Fruit fly (Drosophila melanogaster) whole organism, prepupa: ENCODE measurements around the gene Cypl.

Source experiments
- Blimp-1 ChIP-seq: fragments of 200-800 bp; sonication (Bioruptor generic); optimal IDR thresholded peaks from 3 replicates; lab custom pipeline; 2017; ENCODE audit warnings: missing biosample characterization, missing genetic modification characterization, mild to moderate bottlenecking, moderate library complexity, missing genetic modification reagents
- CG10631 ChIP-seq: fragments of 200-800 bp; sonication (Bioruptor generic); optimal IDR thresholded peaks from 2 replicates; lab custom pipeline; 2016; ENCODE audit warnings: missing biosample characterization, missing genetic modification characterization
- CG10669 ChIP-seq: fragments of 200-800 bp; sonication (Bioruptor generic); optimal IDR thresholded peaks from 3 replicates; lab custom pipeline; 2018; ENCODE audit warnings: missing biosample characterization, mild to moderate bottlenecking, missing genetic modification characterization, moderate library complexity
- CG11294 ChIP-seq: fragments of 200-800 bp; sonication (Bioruptor generic); IDR thresholded peaks from 2 replicates; pipeline ENCODE4 v1.3.6; 2022; ENCODE audit warnings: missing biosample characterization, missing genetic modification characterization
- CG11762 ChIP-seq: fragments of 200-800 bp; sonication (Bioruptor generic); optimal IDR thresholded peaks from 3 replicates; lab custom pipeline; 2016; ENCODE audit warnings: missing biosample characterization, missing genetic modification characterization; ENCODE audit not compliant: insufficient read depth
- CG15336 ChIP-seq: fragments of 200-800 bp; sonication (Bioruptor generic); IDR thresholded peaks from 2 replicates; pipeline ENCODE4 v1.3.6; 2022; ENCODE audit warnings: missing biosample characterization, missing genetic modification characterization
- CG16779 ChIP-seq: fragments of 200-800 bp; sonication (Bioruptor generic); optimal IDR thresholded peaks from 3 replicates; lab custom pipeline; 2017; ENCODE audit warnings: missing biosample characterization, mild to moderate bottlenecking, missing genetic modification characterization
- CG32006 ChIP-seq: fragments of 200-800 bp; sonication (Bioruptor generic); optimal IDR thresholded peaks from 3 replicates; lab custom pipeline; 2017; ENCODE audit warnings: missing biosample characterization, mild to moderate bottlenecking, missing genetic modification characterization
- CG34406 ChIP-seq: fragments of 200-800 bp; sonication (Bioruptor generic); optimal IDR thresholded peaks from 3 replicates; lab custom pipeline; 2016; ENCODE audit warnings: missing biosample characterization, missing genetic modification characterization
- CG3919 ChIP-seq: fragments of 200-800 bp; sonication (Bioruptor generic); optimal IDR thresholded peaks from 3 replicates; lab custom pipeline; 2016; ENCODE audit warnings: missing biosample characterization, missing genetic modification characterization
- CG4318 ChIP-seq: fragments of 200-800 bp; sonication (Bioruptor generic); optimal IDR thresholded peaks from 3 replicates; lab custom pipeline; 2017; ENCODE audit warnings: missing biosample characterization, mild to moderate bottlenecking, missing genetic modification characterization
- CG6163 ChIP-seq: fragments of 200-800 bp; sonication (Bioruptor generic); IDR thresholded peaks from 3 replicates; pipeline ENCODE4 v1.3.6; 2022; ENCODE audit warnings: missing biosample characterization, missing genetic modification characterization
- CG6276 ChIP-seq: fragments of 200-800 bp; sonication (Bioruptor generic); optimal IDR thresholded peaks from 2 replicates; lab custom pipeline; 2017; ENCODE audit warnings: missing biosample characterization, mild to moderate bottlenecking, missing genetic modification characterization
- CG6792 ChIP-seq: fragments of 200-800 bp; sonication (Bioruptor generic); optimal IDR thresholded peaks from 3 replicates; lab custom pipeline; 2016; ENCODE audit warnings: missing biosample characterization, missing genetic modification characterization
- CG6808 ChIP-seq: fragments of 200-800 bp; sonication (Bioruptor generic); optimal IDR thresholded peaks from 3 replicates; lab custom pipeline; 2017; ENCODE audit warnings: missing biosample characterization, missing genetic modification characterization, mild to moderate bottlenecking, moderate library complexity, missing genetic modification reagents
- CG8119 ChIP-seq: fragments of 200-800 bp; sonication (Bioruptor generic); IDR thresholded peaks from 3 replicates; pipeline ENCODE4 v1.3.6; 2022; ENCODE audit warnings: missing biosample characterization, missing genetic modification characterization
- CG8319 ChIP-seq: fragments of 200-800 bp; sonication (Bioruptor generic); optimal IDR thresholded peaks from 3 replicates; lab custom pipeline; 2016; ENCODE audit warnings: missing biosample characterization, missing genetic modification characterization
- Eip75B ChIP-seq: fragments of 200-800 bp; sonication (Bioruptor generic); optimal IDR thresholded peaks from 3 replicates; lab custom pipeline; 2016; ENCODE audit warnings: missing biosample characterization, missing genetic modification characterization
- Eip93F ChIP-seq: fragments of 200-800 bp; sonication (Bioruptor generic); optimal IDR thresholded peaks from 2 replicates; lab custom pipeline; 2016; ENCODE audit warnings: missing biosample characterization, mild to moderate bottlenecking, missing genetic modification characterization
- Gug ChIP-seq: fragments of 200-800 bp; sonication (Bioruptor generic); IDR thresholded peaks from 2 replicates; pipeline ENCODE4 v1.3.6; 2022; ENCODE audit warnings: missing biosample characterization, missing genetic modification characterization
- Hr39 ChIP-seq: fragments of 200-800 bp; sonication (Bioruptor generic); optimal IDR thresholded peaks from 2 replicates; lab custom pipeline; 2016; ENCODE audit warnings: missing biosample characterization, missing genetic modification characterization
- Hr4 ChIP-seq: fragments of 200-800 bp; sonication (Bioruptor generic); optimal IDR thresholded peaks from 3 replicates; lab custom pipeline; 2016; ENCODE audit warnings: missing biosample characterization, missing genetic modification characterization
- OdsH ChIP-seq: fragments of 200-800 bp; sonication (Bioruptor generic); optimal IDR thresholded peaks from 3 replicates; lab custom pipeline; 2016; ENCODE audit warnings: missing biosample characterization, missing genetic modification characterization
- Smox ChIP-seq: fragments of 200-800 bp; sonication (Bioruptor generic); optimal IDR thresholded peaks from 3 replicates; lab custom pipeline; 2016; ENCODE audit warnings: missing biosample characterization, missing genetic modification characterization
- Sox102F ChIP-seq: fragments of 200-800 bp; sonication (Bioruptor generic); optimal IDR thresholded peaks from 2 replicates; lab custom pipeline; 2016; ENCODE audit warnings: missing biosample characterization, mild to moderate bottlenecking, missing genetic modification characterization
- Sox14 ChIP-seq: fragments of 200-800 bp; sonication (Bioruptor generic); optimal IDR thresholded peaks from 3 replicates; lab custom pipeline; 2016; ENCODE audit warnings: missing biosample characterization, missing genetic modification characterization
- Sox15 ChIP-seq: fragments of 200-800 bp; sonication (Bioruptor generic); optimal IDR thresholded peaks from 3 replicates; lab custom pipeline; 2016; ENCODE audit warnings: missing biosample characterization, missing genetic modification characterization
- achi ChIP-seq: fragments of 200-800 bp; sonication (Bioruptor generic); optimal IDR thresholded peaks from 3 replicates; lab custom pipeline; 2016; ENCODE audit warnings: missing biosample characterization, missing genetic modification characterization
- acj6 ChIP-seq: fragments of 200-800 bp; sonication (Bioruptor generic); optimal IDR thresholded peaks from 3 replicates; lab custom pipeline; 2016; ENCODE audit warnings: missing biosample characterization, missing genetic modification characterization
- dac ChIP-seq: fragments of 200-800 bp; sonication (Bioruptor generic); optimal IDR thresholded peaks from 2 replicates; lab custom pipeline; 2017; ENCODE audit warnings: missing biosample characterization, mild to moderate bottlenecking, missing genetic modification characterization
- dsx ChIP-seq: fragments of 200-800 bp; optimal IDR thresholded peaks from 3 replicates; lab custom pipeline; 2019; ENCODE audit warnings: missing biosample characterization, mild to moderate bottlenecking, missing genetic modification characterization, moderate library complexity; ENCODE audit not compliant: poor library complexity, severe bottlenecking
- eg ChIP-seq: fragments of 200-800 bp; sonication (Bioruptor generic); IDR thresholded peaks from 3 replicates; pipeline ENCODE4 v1.3.6; 2022; ENCODE audit warnings: missing biosample characterization, missing genetic modification characterization
- esn ChIP-seq: fragments of 200-800 bp; sonication (Bioruptor generic); optimal IDR thresholded peaks from 2 replicates; lab custom pipeline; 2016; ENCODE audit warnings: missing biosample characterization, mild to moderate bottlenecking, missing genetic modification characterization, moderate library complexity
- fd85E ChIP-seq: fragments of 200-800 bp; sonication (Bioruptor generic); optimal IDR thresholded peaks from 3 replicates; lab custom pipeline; 2016; ENCODE audit warnings: missing biosample characterization, missing genetic modification characterization
- lz ChIP-seq: fragments of 200-800 bp; sonication (Bioruptor generic); optimal IDR thresholded peaks from 3 replicates; lab custom pipeline; 2016; ENCODE audit warnings: missing biosample characterization, missing genetic modification characterization
- net ChIP-seq: fragments of 200-800 bp; sonication (Bioruptor generic); optimal IDR thresholded peaks from 3 replicates; lab custom pipeline; 2016; ENCODE audit warnings: missing biosample characterization, missing genetic modification characterization
- pdm3 ChIP-seq: fragments of 200-800 bp; sonication (Bioruptor generic); optimal IDR thresholded peaks from 3 replicates; lab custom pipeline; 2016; ENCODE audit warnings: missing biosample characterization, missing genetic modification characterization
- spab ChIP-seq: fragments of 200-800 bp; sonication (Bioruptor generic); optimal IDR thresholded peaks from 2 replicates; lab custom pipeline; 2017; ENCODE audit warnings: missing biosample characterization, mild to moderate bottlenecking, missing genetic modification characterization, missing genetic modification reagents
- svp ChIP-seq: fragments of 200-800 bp; sonication (Bioruptor generic); peaks from one replicate; lab custom pipeline; 2016; ENCODE audit warnings: missing biosample characterization, missing genetic modification characterization
- topi ChIP-seq: fragments of 200-800 bp; sonication (Bioruptor generic); optimal IDR thresholded peaks from 3 replicates; lab custom pipeline; 2016; ENCODE audit warnings: missing biosample characterization, missing genetic modification characterization
- vri ChIP-seq: fragments of 200-800 bp; sonication (Bioruptor generic); optimal IDR thresholded peaks from 3 replicates; lab custom pipeline; 2016; ENCODE audit warnings: missing biosample characterization, mild to moderate bottlenecking, missing genetic modification characterization

Gene Cypl

DNA sequence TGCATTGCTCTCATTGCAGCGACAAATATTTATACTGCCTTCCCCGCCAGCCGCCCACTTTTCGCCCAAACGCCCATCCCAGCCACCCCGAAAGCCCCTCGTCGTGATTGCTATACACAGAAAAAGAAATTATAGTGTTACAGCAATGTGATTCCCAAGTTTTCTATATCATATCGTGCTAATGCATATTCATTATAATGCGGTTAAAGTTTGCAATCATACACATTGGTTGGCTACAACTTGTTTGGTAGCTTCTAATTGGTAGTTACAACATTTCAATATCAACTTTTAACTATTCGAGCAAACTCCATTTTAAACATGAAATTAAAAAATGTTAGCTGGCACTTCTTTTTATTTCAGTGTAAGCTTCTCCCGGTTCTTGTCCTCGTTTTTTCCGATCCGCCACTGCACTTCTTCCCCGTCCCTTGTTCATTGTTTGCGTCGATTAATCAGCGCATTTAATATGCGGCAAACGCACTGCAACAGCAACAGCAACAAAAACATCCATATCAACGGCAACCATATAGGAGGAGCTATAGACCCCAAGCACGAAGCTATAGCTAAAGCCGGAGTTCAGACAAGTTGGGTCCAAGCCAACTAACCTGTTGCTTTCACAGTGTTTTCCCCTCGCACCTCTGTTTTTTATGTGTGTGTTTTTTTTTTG is 23.4 kb upstream of the Cypl start (continued):
- TF ChIP-seq CG3919 (GFP tag; lab: Kevin White, UChicago) (peak; percentile 90), spab (GFP tag; lab: Kevin White, UChicago) (peak; percentile 88), Sox14 (peak; percentile 95), vri (GFP tag; lab: Kevin White, UChicago) (peak; percentile 48), dac (GFP tag; lab: Kevin White, UChicago) (peak; percentile 85), Eip93F (GFP tag; lab: Kevin White, UChicago) (peak; percentile 74), CG6808 (peak; percentile 92), CG11762 (GFP tag; lab: Kevin White, UChicago) (peak; percentile 83), svp (GFP tag; lab: Kevin White, UChicago) (peak; percentile 98), Sox15 (GFP tag; lab: Kevin White, UChicago) (peak; percentile 89), Sox102F (GFP tag; lab: Kevin White, UChicago) (peak; percentile 88), CG32006 (peak; percentile 95), CG8319 (GFP tag; lab: Kevin White, UChicago) (peak; percentile 67), CG6276 (GFP tag; lab: Kevin White, UChicago) (peak; percentile 86), Gug (peak; percentile 67), Hr4 (peak; percentile 93), CG10631 (GFP tag; lab: Kevin White, UChicago) (peak; percentile 89), OdsH (peak; percentile 89), fd85E (peak; percentile 78), esn (GFP tag; lab: Kevin White, UChicago) (peak; percentile 94), CG16779 (tag; lab: Kevin White, UChicago) (peak; percentile 27), CG11294 (peak; percentile 57), CG15336 (peak; percentile 91), lz (GFP tag; lab: Kevin White, UChicago) (peak; percentile 93), Smox (GFP tag; lab: Kevin White, UChicago) (peak; percentile 90), acj6 (GFP tag; lab: Kevin White, UChicago) (peak; percentile 90)

DNA sequence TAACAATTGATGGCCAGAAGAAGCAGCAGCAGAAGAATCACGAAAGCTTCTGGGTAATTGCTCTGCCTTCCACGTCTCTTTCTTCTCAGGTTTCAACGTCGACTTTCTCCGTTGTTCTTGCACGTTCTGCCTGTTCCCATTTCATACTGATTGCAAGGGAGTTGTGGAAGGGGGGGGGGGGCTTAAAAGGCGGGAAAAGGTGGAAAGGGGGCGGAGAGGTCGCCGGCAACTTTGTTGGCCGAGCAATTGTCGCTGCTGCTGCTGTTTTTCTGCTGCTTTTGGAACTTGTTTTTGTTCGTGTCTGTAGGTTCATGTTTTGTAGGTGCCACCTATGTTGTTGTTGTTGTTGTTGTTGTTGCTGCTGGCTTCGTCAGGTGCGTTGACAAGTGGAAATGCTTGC is 22.8 kb upstream of the Cypl start:
- TF ChIP-seq lz (GFP tag; lab: Kevin White, UChicago) (no peak), topi (GFP tag; lab: Kevin White, UChicago) (no peak), CG6792 (GFP tag; lab: Kevin White, UChicago) (no peak), Blimp-1 (peak; percentile 2), dsx (GFP tag; lab: Kevin White, UChicago) (peak; percentile 97)

DNA sequence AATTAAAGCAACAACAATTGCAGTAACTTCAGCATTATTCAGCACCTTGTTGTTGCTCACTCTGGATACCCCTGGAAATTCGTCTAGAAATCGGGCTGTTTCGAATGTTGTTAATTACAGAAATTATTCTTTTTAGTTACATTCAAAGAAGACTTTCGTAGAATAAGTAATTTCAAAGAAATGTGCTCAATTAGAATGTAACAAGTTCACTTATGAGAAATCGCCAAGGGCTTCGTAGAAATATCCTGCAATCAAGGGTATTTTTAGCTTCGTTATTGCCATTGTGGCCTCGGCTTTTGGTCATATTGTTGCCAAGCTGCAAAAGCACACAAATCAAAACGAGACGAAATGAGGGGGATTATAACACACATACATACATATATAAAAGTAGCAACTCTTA is 21.2 kb upstream of the Cypl start:
- TF ChIP-seq CG6276 (GFP tag; lab: Kevin White, UChicago) (no peak), CG32006 (peak; percentile 78), CG6163 (GFP tag; lab: Robert Waterston, UW) (peak; percentile 44; the same call in 2 of the 3 replicates), CG10669 (GFP tag; lab: Kevin White, UChicago) (no peak), achi (GFP tag; lab: Kevin White, UChicago) (peak; percentile 44), CG11294 (0 out of 2 replicates have a peak, but pooled peaks have one; percentile 31), CG10631 (GFP tag; lab: Kevin White, UChicago) (peak; percentile 1), acj6 (GFP tag; lab: Kevin White, UChicago) (peak; percentile 5), eg (GFP tag; lab: Robert Waterston, UW) (peak; percentile 69), CG8119 (GFP tag; lab: Robert Waterston, UW) (peak; percentile 79), Hr39 (GFP tag; lab: Kevin White, UChicago) (peak; percentile 26), Sox15 (GFP tag; lab: Kevin White, UChicago) (no peak), esn (GFP tag; lab: Kevin White, UChicago) (peak; percentile 27), pdm3 (GFP tag; lab: Kevin White, UChicago) (peak; percentile 53), Hr4 (peak; percentile 76), Smox (GFP tag; lab: Kevin White, UChicago) (no peak), CG4318 (GFP tag; lab: Kevin White, UChicago) (peak; percentile 31), CG3919 (GFP tag; lab: Kevin White, UChicago) (peak; percentile 27), Eip75B (GFP tag; lab: Kevin White, UChicago) (peak; percentile 10), CG34406 (GFP tag; lab: Kevin White, UChicago) (no peak), CG11762 (GFP tag; lab: Kevin White, UChicago) (peak; percentile 10), vri (GFP tag; lab: Kevin White, UChicago) (no peak), CG15336 (peak; percentile 79), Sox14 (peak; percentile 61), OdsH (peak; percentile 47), net (peak; percentile 48), Blimp-1 (no peak)
